Fruit fly (Drosophila melanogaster): ENCODE results near the gene Dtwd2.
A peak's percentile ranks its signal among the peaks of the same experiment; 100 is the strongest.

Gene Dtwd2

DNA sequence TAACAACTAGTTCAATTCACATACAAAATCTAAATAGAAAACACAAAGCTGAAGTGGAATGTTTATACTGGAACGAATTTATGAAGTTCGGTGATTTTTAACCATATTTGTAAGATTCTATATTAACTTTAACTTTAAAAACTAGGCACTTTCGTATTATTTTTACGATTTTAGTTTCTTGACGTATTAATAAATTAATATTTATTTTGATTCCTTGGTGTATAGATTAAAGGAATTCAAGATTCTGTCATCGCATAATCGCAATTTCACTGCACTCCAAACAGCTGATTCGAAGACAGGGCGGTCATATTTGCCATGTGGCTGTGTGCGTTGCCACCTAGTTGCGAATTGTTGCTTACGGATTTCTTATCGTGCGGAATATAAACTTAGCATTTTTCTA lies at the start of gene Dtwd2, which contains the start of gene CG1227:
TSS of gene Dtwd2 (plus strand) at position 336 of the 400 bp plus-strand sequence.
TSS of gene CG1227 (minus strand) at position 279 of the 400 bp plus-strand sequence.
- TF ChIP-seq gro (GFP tag; optimal IDR thresholded peaks at IDR 0.05) = no peak
- peak; percentile 72 for TF ChIP-seq ems (GFP tag; optimal IDR thresholded peaks at IDR 0.05)
- no peak for TF ChIP-seq Lim3 (GFP tag; IDR thresholded peaks at IDR 0.05)
- peak; percentile 78 for TF ChIP-seq CG7271 (tag; optimal IDR thresholded peaks at IDR 0.05)
- peak; percentile 43 for TF ChIP-seq gcm2 (GFP tag; optimal IDR thresholded peaks at IDR 0.05)
- TF ChIP-seq CG6254 (GFP tag; optimal IDR thresholded peaks at IDR 0.05) = peak; percentile 54
- TF ChIP-seq MESR4 (GFP tag; optimal IDR thresholded peaks at IDR 0.05) = peak; percentile 50
- TF ChIP-seq sna (GFP tag; IDR thresholded peaks at IDR 0.05; ENCODE audit: partially characterized antibody) = no peak
- peak; percentile 85 for TF ChIP-seq Spps (tag; optimal IDR thresholded peaks at IDR 0.05)
- peak; percentile 62; the same call in 1 of the 2 replicates for TF ChIP-seq CG1024 (GFP tag; IDR thresholded peaks at IDR 0.05)
- peak; percentile 55; the same call in 1 of the 2 replicates for TF ChIP-seq CG10959 (GFP tag; IDR thresholded peaks at IDR 0.05)
- TF ChIP-seq CG4854 (GFP tag; optimal IDR thresholded peaks at IDR 0.05) = no peak
- TF ChIP-seq ERR (GFP tag; optimal IDR thresholded peaks at IDR 0.05) = peak; percentile 22
- TF ChIP-seq CG17829 (tag; optimal IDR thresholded peaks at IDR 0.05) = peak; percentile 96
- no peak for TF ChIP-seq emc (GFP tag; optimal IDR thresholded peaks at IDR 0.05)
- TF ChIP-seq row (GFP tag; IDR thresholded peaks at IDR 0.05) = peak; percentile 96
- TF ChIP-seq CG11247 (GFP tag; IDR thresholded peaks at IDR 0.05) = peak; percentile 89
- TF ChIP-seq pb (GFP tag; optimal IDR thresholded peaks at IDR 0.05) = peak; percentile 30
- TF ChIP-seq Scr (GFP tag; IDR thresholded peaks at IDR 0.05; ENCODE audit: partially characterized antibody) = no peak
- peak; percentile 87 for TF ChIP-seq CG18619 (GFP tag; optimal IDR thresholded peaks at IDR 0.05)
- no peak for TF ChIP-seq fru (optimal IDR thresholded peaks at IDR 0.05)
- TF ChIP-seq CG4282 (GFP tag; optimal IDR thresholded peaks at IDR 0.05) = no peak
- no peak for TF ChIP-seq CG15479 (GFP tag; optimal IDR thresholded peaks at IDR 0.05)
- peak; percentile 62 for TF ChIP-seq CG3838 (GFP tag; optimal IDR thresholded peaks at IDR 0.05)
- peak; percentile 98 for TF ChIP-seq unpg (GFP tag; optimal IDR thresholded peaks at IDR 0.05)
- peak; percentile 69 for TF ChIP-seq CG13624 (GFP tag; optimal IDR thresholded peaks at IDR 0.05)
- TF ChIP-seq CG1832 (GFP tag; optimal IDR thresholded peaks at IDR 0.05) = no peak
- no peak for TF ChIP-seq sr (GFP tag; IDR thresholded peaks at IDR 0.05)
- TF ChIP-seq CG15073 (GFP tag; optimal IDR thresholded peaks at IDR 0.05) = no peak
- peak; percentile 7 for TF ChIP-seq CG8089 (GFP tag; optimal IDR thresholded peaks at IDR 0.05)
- TF ChIP-seq ftz-f1 (GFP tag; optimal IDR thresholded peaks at IDR 0.05) = peak; percentile 27
- no peak for TF ChIP-seq CG1647 (GFP tag; optimal IDR thresholded peaks at IDR 0.05)
- TF ChIP-seq bowl (GFP tag; IDR thresholded peaks at IDR 0.05) = peak; percentile 69; the same call in 1 of the 2 replicates
- TF ChIP-seq CG11560 (tag; IDR thresholded peaks at IDR 0.05) = peak; percentile 70; the same call in 2 of the 3 replicates
- peak; percentile 64 for TF ChIP-seq GATAe (GFP tag; conservative IDR thresholded peaks at IDR 0.05)
- peak; percentile 49 for TF ChIP-seq cato (GFP tag; optimal IDR thresholded peaks at IDR 0.05; ENCODE audit: borderline replicate concordance)
- TF ChIP-seq otp (GFP tag; IDR thresholded peaks at IDR 0.05) = peak; percentile 64; the same call in 2 of the 3 replicates
- no peak for TF ChIP-seq Sry-β (GFP tag; optimal IDR thresholded peaks at IDR 0.05)
- TF ChIP-seq CG7987 (GFP tag; optimal IDR thresholded peaks at IDR 0.05) = no peak
- peak; percentile 78; the same call in 1 of the 3 replicates for TF ChIP-seq ken (GFP tag; IDR thresholded peaks at IDR 0.05)
- TF ChIP-seq CG13123 (GFP tag; optimal IDR thresholded peaks at IDR 0.05) = peak; percentile 59
- TF ChIP-seq Tbp (GFP tag; optimal IDR thresholded peaks at IDR 0.05) = no peak
- TF ChIP-seq p53 (GFP tag; optimal IDR thresholded peaks at IDR 0.05) = no peak
- peak; percentile 73 for TF ChIP-seq CG1602 (GFP tag; optimal IDR thresholded peaks at IDR 0.05)
- TF ChIP-seq dan (GFP tag; IDR thresholded peaks at IDR 0.05) = no peak
- peak; percentile 81 for TF ChIP-seq pros (GFP tag; optimal IDR thresholded peaks at IDR 0.05)
- no peak for TF ChIP-seq HLH4C (GFP tag; IDR thresholded peaks at IDR 0.05; ENCODE audit: partially characterized antibody)
- TF ChIP-seq Dref (GFP tag; IDR thresholded peaks at IDR 0.05) = no peak
- TF ChIP-seq CG6689 (GFP tag; IDR thresholded peaks at IDR 0.05) = peak; percentile 92
- TF ChIP-seq CG10147 (GFP tag; optimal IDR thresholded peaks at IDR 0.05) = peak; percentile 94
- no peak for TF ChIP-seq CG10543 (GFP tag; optimal IDR thresholded peaks at IDR 0.05)
- no peak for TF ChIP-seq Opbp (GFP tag; IDR thresholded peaks at IDR 0.05; ENCODE audit: partially characterized antibody)

Measured in whole organism, embryonic.